Fruit fly (Drosophila melanogaster): ENCODE data around the gene CG4496.

The CG4496 gene

dm6 chr2L:7194351-7195037, 4.7 kb upstream of the CG4496 start, which contains the start of gene CG4497 (continued):
- TF ChIP-seq CG15073 (GFP tag; optimal IDR thresholded peaks at IDR 0.05) = peak; percentile 34
- peak; percentile 69 for TF ChIP-seq stwl (tag; optimal IDR thresholded peaks at IDR 0.05)
- peak; percentile 72 for TF ChIP-seq trem (tag; optimal IDR thresholded peaks at IDR 0.05)
- TF ChIP-seq CG4424 (GFP tag; optimal IDR thresholded peaks at IDR 0.05) = peak; percentile 92
- peak; percentile 52 for TF ChIP-seq CG9797 (GFP tag; optimal IDR thresholded peaks at IDR 0.05)
- TF ChIP-seq HHEX (GFP tag; optimal IDR thresholded peaks at IDR 0.05) = peak; percentile 75
- TF ChIP-seq Myb (GFP tag; optimal IDR thresholded peaks at IDR 0.05) = peak; percentile 88
- no peak for TF ChIP-seq mld (GFP tag; IDR thresholded peaks at IDR 0.05; ENCODE audit: partially characterized antibody)
- peak; percentile 84 for TF ChIP-seq Bgb (GFP tag; IDR thresholded peaks at IDR 0.05; ENCODE audit: partially characterized antibody)
- peak in 1 of 2 experiments; percentile 6 for TF ChIP-seq Eip74EF (GFP tag; optimal IDR thresholded peaks at IDR 0.05)
- TF ChIP-seq Asciz (GFP tag; optimal IDR thresholded peaks at IDR 0.05) = peak; percentile 45
- TF ChIP-seq exex (tag; optimal IDR thresholded peaks at IDR 0.05) = peak; percentile 26
- peak; percentile 84 for TF ChIP-seq ato (GFP tag; IDR thresholded peaks at IDR 0.05; ENCODE audit: partially characterized antibody)
- no peak for TF ChIP-seq HLHmδ (GFP tag; optimal IDR thresholded peaks at IDR 0.05)
- TF ChIP-seq CG12659 (GFP tag; optimal IDR thresholded peaks at IDR 0.05) = peak; percentile 87
- TF ChIP-seq dpn (GFP tag; optimal IDR thresholded peaks at IDR 0.05) = peak; percentile 92 to 95
- TF ChIP-seq vvl (GFP tag; IDR thresholded peaks at IDR 0.05) = peak; percentile 93
- TF ChIP-seq CG14710 (tag; optimal IDR thresholded peaks at IDR 0.05) = peak; percentile 91
- TF ChIP-seq org-1 (GFP tag; optimal IDR thresholded peaks at IDR 0.05) = peak; percentile 78
- peak; percentile 89 for TF ChIP-seq B-H1 (GFP tag; IDR thresholded peaks at IDR 0.05)
- peak; percentile 87 for TF ChIP-seq CG10543 (GFP tag; optimal IDR thresholded peaks at IDR 0.05)
- peak; percentile 53 for TF ChIP-seq CG8281 (tag; optimal IDR thresholded peaks at IDR 0.05)
- TF ChIP-seq GATAe (GFP tag; conservative IDR thresholded peaks at IDR 0.05) = peak; percentile 71; the same call in 1 of the 2 replicates

- TF ChIP-seq Rfx (GFP tag; IDR thresholded peaks at IDR 0.05) (peak; percentile 98), CG13775 (GFP tag; optimal IDR thresholded peaks at IDR 0.05) (peak; percentile 97), Lhr (GFP tag; optimal IDR thresholded peaks at IDR 0.05) (peak; percentile 92), Dll (GFP tag; IDR thresholded peaks at IDR 0.05; ENCODE audit: partially characterized antibody) (no peak), Atf-2 (GFP tag; optimal IDR thresholded peaks at IDR 0.05) (peak; percentile 91), MBD-R2 (GFP tag; IDR thresholded peaks at IDR 0.05) (peak; percentile 87), Hr51 (GFP tag; optimal IDR thresholded peaks at IDR 0.05) (peak; percentile 95 to 99), tx (GFP tag; optimal IDR thresholded peaks at IDR 0.05) (peak; percentile 97), CG30020 (tag; optimal IDR thresholded peaks at IDR 0.05) (peak; percentile 84), CG11085 (GFP tag; IDR thresholded peaks at IDR 0.05) (peak; percentile 96), HmgD (GFP tag; optimal IDR thresholded peaks at IDR 0.05) (peak; percentile 86), hb (GFP tag; IDR thresholded peaks at IDR 0.05; ENCODE audit: partially characterized antibody) (no peak), Med (GFP tag) (peak; percentile 99), kni (GFP tag; optimal IDR thresholded peaks at IDR 0.05) (peak; percentile 97), CG34422 (GFP tag; IDR thresholded peaks at IDR 0.05) (peak; percentile 98), dpn (GFP tag; optimal IDR thresholded peaks at IDR 0.05) (peak; percentile 97 to 98), CG3847 (GFP tag; IDR thresholded peaks at IDR 0.05) (peak; percentile 98), CG6791 (GFP tag; IDR thresholded peaks at IDR 0.05; ENCODE audit: partially characterized antibody) (no peak), CG14860 (GFP tag; IDR thresholded peaks at IDR 0.05; ENCODE audit: partially characterized antibody) (no peak), Sry-δ (GFP tag; optimal IDR thresholded peaks at IDR 0.05) (peak; percentile 57), CG10979 (tag; optimal IDR thresholded peaks at IDR 0.05) (peak; percentile 98), CG32767 (GFP tag; IDR thresholded peaks at IDR 0.05) (peak; percentile 97), vvl (GFP tag; IDR thresholded peaks at IDR 0.05) (peak; percentile 99), croc (GFP tag; conservative IDR thresholded peaks at IDR 0.05) (peak; percentile 98), CG17359 (tag; optimal IDR thresholded peaks at IDR 0.05) (peak; percentile 98), pfk (GFP tag; optimal IDR thresholded peaks at IDR 0.05) (peak; percentile 64)
Measured at dm6 chr2L:7188530-7188996, 1.2 kb downstream of the CG4496 start.

Measured in whole organism, embryonic.